Worm (Caenorhabditis elegans) whole organism, L1 larva: ENCODE results near the gene F58B4.3.
A peak's percentile ranks its signal among the peaks of the same experiment; 100 is the strongest.

Experiments used
- aly-2 ChIP-seq: fragments of 150-350 bp; optimal IDR thresholded peaks from 2 replicates; lab custom pipeline; 2014; ENCODE audit warnings: missing biosample characterization, missing genetic modification characterization
- ama-1 ChIP-seq: fragments of 150-350 bp; optimal IDR thresholded peaks from 2 replicates; lab custom pipeline; 2014
- blmp-1 ChIP-seq: fragments of 150-350 bp; optimal IDR thresholded peaks from 2 replicates; lab custom pipeline; 2014; ENCODE audit warnings: missing biosample characterization, missing genetic modification characterization
- ceh-8 ChIP-seq: fragments of 200-800 bp; sonication (Bioruptor generic); optimal IDR thresholded peaks from 2 replicates; lab custom pipeline; 2018; ENCODE audit warnings: mild to moderate bottlenecking, missing genetic modification characterization, moderate library complexity, missing compliant biosample characterization
- lin-15B ChIP-seq: fragments of 150-350 bp; sonication (generic microtip); optimal IDR thresholded peaks from 3 replicates; lab custom pipeline; 2014; ENCODE audit warnings: missing biosample characterization, missing genetic modification characterization
- mef-2 ChIP-seq: fragments of 150-350 bp; optimal IDR thresholded peaks from 2 replicates; lab custom pipeline; 2014; ENCODE audit warnings: missing biosample characterization, missing genetic modification characterization
- nhr-28 ChIP-seq: fragments of 150-350 bp; optimal IDR thresholded peaks from 2 replicates; lab custom pipeline; 2014; ENCODE audit warnings: missing biosample characterization, missing genetic modification characterization
- snpc-4 ChIP-seq: fragments of 150-350 bp; optimal IDR thresholded peaks from 2 replicates; lab custom pipeline; 2014; ENCODE audit warnings: missing biosample characterization, missing genetic modification characterization

ce11 chrV:10898629-10899028 lies 31.0 kb upstream of the F58B4.3 start:
- TF ChIP-seq mef-2 (tag; lab: Kevin White, UChicago) (no peak), blmp-1 (tag; lab: Kevin White, UChicago) (peak; percentile 72), snpc-4 (tag; lab: Kevin White, UChicago) (no peak), nhr-28 (tag; lab: Kevin White, UChicago) (no peak), ama-1 (no peak), aly-2 (tag; lab: Kevin White, UChicago) (no peak), ceh-8 (GFP tag; lab: Kevin White, UChicago) (no peak), lin-15B (tag; lab: Kevin White, UChicago) (no peak)
